Worm (Caenorhabditis elegans) whole organism, young adult: ENCODE results near the gene C30G4.2.

Experiments used
- Y56A3A.18 ChIP-seq: fragments of 200-800 bp; sonication (Bioruptor generic); IDR thresholded peaks from 2 replicates; pipeline ENCODE4 v1.3.6; 2022; ENCODE audit warnings: missing genetic modification reagents, missing genetic modification characterization, missing compliant biosample characterization
- Y95B8A.8 ChIP-seq: fragments of 200-800 bp; sonication (Bioruptor generic); IDR thresholded peaks from 2 replicates; pipeline ENCODE4 v1.3.6; 2022; ENCODE audit warnings: missing genetic modification reagents, missing genetic modification characterization, missing compliant biosample characterization
- ama-1 ChIP-seq, 3 experiments: fragments of 150-350 bp in 1 of 3; sonication (generic microtip) in 2 of 3; optimal IDR thresholded peaks; 2 replicates each; lab custom pipeline; 2014 to 2018; ENCODE audit warnings: missing biosample characterization in 2 of 3, missing genetic modification characterization in 2 of 3, missing genetic modification reagents in 2 of 3
- attf-5 ChIP-seq: fragments of 200-800 bp; sonication (Bioruptor generic); optimal IDR thresholded peaks from 2 replicates; lab custom pipeline; 2018; ENCODE audit warnings: mild to moderate bottlenecking, missing genetic modification characterization, missing compliant biosample characterization
- ceh-100 ChIP-seq: fragments of 200-800 bp; sonication (Bioruptor generic); IDR thresholded peaks from 2 replicates; pipeline ENCODE4 v1.3.6; 2022; ENCODE audit warnings: missing genetic modification reagents, missing genetic modification characterization, missing compliant biosample characterization
- egl-44 ChIP-seq: fragments of 200-800 bp; sonication (Bioruptor generic); IDR thresholded peaks from 2 replicates; pipeline ENCODE4 v1.3.6; 2022; ENCODE audit warnings: missing genetic modification reagents, missing genetic modification characterization, missing compliant biosample characterization
- him-1 ChIP-seq: sonication (generic microtip); optimal IDR thresholded peaks from 2 replicates; lab custom pipeline; 2016; ENCODE audit warnings: missing genotype, missing genetic modification reagents, missing genetic modification characterization, missing compliant biosample characterization
- let-607 ChIP-seq, 2 experiments: fragments of 200-800 bp in 1 of 2; sonication (Bioruptor generic) in 1 of 2; sonication (generic microtip) in 1 of 2; optimal IDR thresholded peaks; 2 replicates each; lab custom pipeline; 2016 to 2018; ENCODE audit warnings: mild to moderate bottlenecking in 2 of 2, missing compliant biosample characterization in 2 of 2, missing genetic modification characterization in 2 of 2, moderate library complexity in 2 of 2, missing genotype in 1 of 2
- lir-1 ChIP-seq: fragments of 200-800 bp; sonication (Bioruptor generic); conservative IDR thresholded peaks from 2 replicates; pipeline ENCODE4 v1.3.6; 2022; ENCODE audit warnings: missing genetic modification reagents, missing genetic modification characterization, missing compliant biosample characterization
- snpc-1.1 ChIP-seq: sonication (generic microtip); optimal IDR thresholded peaks from 2 replicates; lab custom pipeline; 2017; ENCODE audit warnings: missing genetic modification characterization, mild to moderate bottlenecking, missing compliant biosample characterization, antibody characterized with exemption, moderate library complexity, missing genotype, missing genetic modification reagents; ENCODE audit not compliant: insufficient read depth
- snpc-3.4 ChIP-seq: sonication (generic microtip); optimal IDR thresholded peaks from 2 replicates; lab custom pipeline; 2017; ENCODE audit warnings: missing genetic modification characterization, mild to moderate bottlenecking, missing compliant biosample characterization, antibody characterized with exemption, moderate library complexity, missing genotype, missing genetic modification reagents
- unc-130 ChIP-seq: sonication (generic microtip); optimal IDR thresholded peaks from 2 replicates; lab custom pipeline; 2016; ENCODE audit warnings: missing genetic modification reagents, missing genetic modification characterization, missing compliant biosample characterization
- unc-62 ChIP-seq: fragments of 150-350 bp; optimal IDR thresholded peaks from 2 replicates; lab custom pipeline; 2014; ENCODE audit warnings: missing biosample characterization, missing genetic modification reagents, missing genetic modification characterization

DNA sequence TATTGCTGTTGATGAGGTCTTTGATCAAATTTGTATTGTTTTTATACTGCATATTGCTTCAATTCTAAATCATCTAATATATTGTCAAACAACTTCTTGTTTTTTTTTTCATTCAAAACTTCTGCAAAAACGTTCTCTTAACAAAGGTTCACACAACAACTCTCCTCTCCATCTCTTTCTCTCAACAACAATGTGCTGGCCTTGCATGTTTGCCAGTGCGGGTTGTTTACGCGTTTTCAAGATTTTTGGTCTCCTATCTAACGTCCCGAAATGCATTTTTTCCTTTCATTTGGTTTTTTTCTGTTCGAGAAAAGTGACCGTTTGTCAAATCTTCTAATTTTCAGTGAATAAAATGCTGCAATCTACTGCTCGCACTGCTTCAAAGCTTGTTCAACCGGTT, 47.0 kb upstream of the C30G4.2 start, which contains the start of gene sod-3:
- TF ChIP-seq attf-5 (GFP tag; lab: Kevin White, UChicago): no peak
- TF ChIP-seq snpc-3.4: no peak
- no peak for TF ChIP-seq let-607 (tag; optimal IDR thresholded peaks at IDR 0.05; lab: Kevin White, UChicago)
- no peak for TF ChIP-seq ama-1 (optimal IDR thresholded peaks at IDR 0.05; lab: Kevin White, UChicago)
- no peak for TF ChIP-seq ama-1 (GFP tag; optimal IDR thresholded peaks at IDR 0.05; lab: Kevin White, UChicago)
- no peak for TF ChIP-seq him-1 (tag; lab: Kevin White, UChicago)
- TF ChIP-seq ceh-100 (GFP tag; lab: Robert Waterston, UW): no peak
- TF ChIP-seq egl-44 (GFP tag; lab: Robert Waterston, UW): no peak
- no peak for TF ChIP-seq unc-130
- no peak for TF ChIP-seq Y56A3A.18 (GFP tag; lab: Robert Waterston, UW)
- no peak for TF ChIP-seq unc-62
- no peak for TF ChIP-seq snpc-1.1 (tag; lab: Kevin White, UChicago)
- TF ChIP-seq Y95B8A.8 (GFP tag; lab: Robert Waterston, UW): no peak
- TF ChIP-seq lir-1 (GFP tag; lab: Robert Waterston, UW): no peak
